Fruit fly (Drosophila melanogaster) whole organism, embryonic: ENCODE results near the gene CG17819.
A peak's percentile ranks its signal among the peaks of the same experiment; 100 is the strongest.

Experiments
- Atf-2 ChIP-seq: fragments of 200-800 bp; sonication (Bioruptor generic); optimal IDR thresholded peaks from 2 replicates; lab custom pipeline; 2016; ENCODE audit warnings: missing biosample characterization, missing genetic modification characterization
- Bteb2 ChIP-seq: fragments of 200-800 bp; sonication (Bioruptor generic); optimal IDR thresholded peaks from 2 replicates; lab custom pipeline; 2016; ENCODE audit warnings: missing biosample characterization, missing genetic modification characterization
- CG10321 ChIP-seq: fragments of 200-800 bp; sonication (Bioruptor generic); IDR thresholded peaks from 2 replicates; pipeline ENCODE4 v1.3.6; 2022; ENCODE audit warnings: missing biosample characterization, missing genetic modification characterization
- CG10565 ChIP-seq: fragments of 200-800 bp; sonication (Bioruptor generic); optimal IDR thresholded peaks from 3 replicates; lab custom pipeline; 2016; ENCODE audit warnings: missing biosample characterization, mild to moderate bottlenecking, missing genetic modification characterization
- CG11247 ChIP-seq: fragments of 200-800 bp; sonication (Bioruptor generic); IDR thresholded peaks from 2 replicates; pipeline ENCODE4 v1.3.6; 2022; ENCODE audit warnings: missing biosample characterization, missing genetic modification characterization
- CG12219 ChIP-seq: fragments of 200-800 bp; sonication (Bioruptor generic); optimal IDR thresholded peaks from 3 replicates; lab custom pipeline; 2018; ENCODE audit warnings: missing biosample characterization, mild to moderate bottlenecking, missing genetic modification characterization
- CG12391 ChIP-seq: fragments of 200-800 bp; sonication (Bioruptor generic); optimal IDR thresholded peaks from 3 replicates; lab custom pipeline; 2018; ENCODE audit warnings: missing biosample characterization, mild to moderate bottlenecking, missing genetic modification characterization, moderate library complexity
- CG14014 ChIP-seq: fragments of 200-800 bp; sonication (Bioruptor generic); IDR thresholded peaks from 2 replicates; pipeline ENCODE4 v1.3.6; 2022; ENCODE audit warnings: missing biosample characterization, missing genetic modification characterization
- CG15011 ChIP-seq: fragments of 200-800 bp; sonication (Bioruptor generic); optimal IDR thresholded peaks from 3 replicates; lab custom pipeline; 2018; ENCODE audit warnings: missing biosample characterization, mild to moderate bottlenecking, missing genetic modification characterization
- CG17802 ChIP-seq: fragments of 200-800 bp; sonication (Bioruptor generic); optimal IDR thresholded peaks from 2 replicates; lab custom pipeline; 2018; ENCODE audit warnings: missing biosample characterization, mild to moderate bottlenecking, missing genetic modification characterization, moderate library complexity
- CG2202 ChIP-seq: fragments of 200-800 bp; sonication (Bioruptor generic); optimal IDR thresholded peaks from 2 replicates; lab custom pipeline; 2018; ENCODE audit warnings: missing biosample characterization, mild to moderate bottlenecking, missing genetic modification characterization
- CG42726 ChIP-seq: fragments of 200-800 bp; sonication (Bioruptor generic); IDR thresholded peaks from 2 replicates; pipeline ENCODE4 v1.3.6; 2022; ENCODE audit warnings: missing biosample characterization, missing genetic modification characterization; ENCODE audit not compliant: partially characterized antibody
- CG43689 ChIP-seq: fragments of 200-800 bp; sonication (Bioruptor generic); IDR thresholded peaks from 2 replicates; pipeline ENCODE4 v1.3.6; 2022; ENCODE audit warnings: missing biosample characterization, missing genetic modification characterization
- CG4820 ChIP-seq: fragments of 200-800 bp; sonication (Bioruptor generic); optimal IDR thresholded peaks from 3 replicates; lab custom pipeline; 2016; ENCODE audit warnings: missing biosample characterization, missing genetic modification characterization
- CG7556 ChIP-seq: fragments of 200-800 bp; sonication (Bioruptor generic); optimal IDR thresholded peaks from 2 replicates; lab custom pipeline; 2017; ENCODE audit warnings: missing biosample characterization, mild to moderate bottlenecking, missing genetic modification characterization
- CG9797 ChIP-seq: fragments of 200-800 bp; sonication (Bioruptor generic); optimal IDR thresholded peaks from 3 replicates; lab custom pipeline; 2018; ENCODE audit warnings: missing biosample characterization, mild to moderate bottlenecking, missing genetic modification characterization
- CkIIα-i1 ChIP-seq: fragments of 200-800 bp; sonication (Bioruptor generic); IDR thresholded peaks from 2 replicates; pipeline ENCODE4 v1.3.6; 2022; ENCODE audit warnings: missing biosample characterization, missing genetic modification characterization
- Dek ChIP-seq: fragments of 200-800 bp; sonication (Bioruptor generic); optimal IDR thresholded peaks from 3 replicates; lab custom pipeline; 2019; ENCODE audit warnings: missing biosample characterization, mild to moderate bottlenecking, missing genetic modification characterization, moderate library complexity
- Dp ChIP-seq: fragments of 200-800 bp; sonication (Bioruptor generic); optimal IDR thresholded peaks from 2 replicates; lab custom pipeline; 2018; ENCODE audit warnings: missing biosample characterization, mild to moderate bottlenecking, missing genetic modification characterization, moderate library complexity
- H15 ChIP-seq: fragments of 200-800 bp; sonication (Bioruptor generic); IDR thresholded peaks from 3 replicates; pipeline ENCODE4 v1.3.6; 2022; ENCODE audit warnings: missing biosample characterization, missing genetic modification characterization
- Hsf ChIP-seq: fragments of 200-800 bp; sonication (Bioruptor generic); optimal IDR thresholded peaks from 3 replicates; lab custom pipeline; 2016; ENCODE audit warnings: missing biosample characterization, missing genetic modification characterization
- Mrtf ChIP-seq: fragments of 200-800 bp; sonication (Bioruptor generic); IDR thresholded peaks from 3 replicates; pipeline ENCODE4 v1.3.6; 2022; ENCODE audit warnings: missing biosample characterization, missing genetic modification characterization
- Opbp ChIP-seq: fragments of 200-800 bp; sonication (Bioruptor generic); IDR thresholded peaks from 3 replicates; pipeline ENCODE4 v1.3.6; 2022; ENCODE audit warnings: missing biosample characterization, missing genetic modification characterization; ENCODE audit not compliant: partially characterized antibody
- Optix ChIP-seq: fragments of 200-800 bp; sonication (Bioruptor generic); IDR thresholded peaks from 3 replicates; pipeline ENCODE4 v1.3.6; 2022; ENCODE audit warnings: missing biosample characterization, missing genetic modification characterization
- Xbp1 ChIP-seq: fragments of 200-800 bp; sonication (Bioruptor generic); optimal IDR thresholded peaks from 3 replicates; lab custom pipeline; 2016; ENCODE audit warnings: missing biosample characterization, mild to moderate bottlenecking, missing genetic modification characterization
- ara ChIP-seq: fragments of 200-800 bp; sonication (Bioruptor generic); IDR thresholded peaks from 2 replicates; pipeline ENCODE4 v1.3.6; 2022; ENCODE audit warnings: missing biosample characterization, missing genetic modification characterization
- bab2 ChIP-seq: fragments of 200-800 bp; sonication (Bioruptor generic); optimal IDR thresholded peaks from 2 replicates; lab custom pipeline; 2016; ENCODE audit warnings: missing biosample characterization, missing genetic modification characterization
- bsh ChIP-seq, 2 experiments: fragments of 200-800 bp; sonication (Bioruptor generic); optimal IDR thresholded peaks; 2 replicates each; lab custom pipeline; 2017 to 2018; ENCODE audit warnings: mild to moderate bottlenecking in 2 of 2, missing biosample characterization in 2 of 2, missing genetic modification characterization in 2 of 2, moderate library complexity in 1 of 2
- btn ChIP-seq: fragments of 200-800 bp; sonication (Bioruptor generic); optimal IDR thresholded peaks from 2 replicates; lab custom pipeline; 2016; ENCODE audit warnings: missing biosample characterization, missing genetic modification characterization
- cad ChIP-seq: fragments of >200 bp; optimal IDR thresholded peaks from 2 replicates; lab custom pipeline; 2017; ENCODE audit warnings: missing biosample characterization, missing genetic modification characterization
- chif ChIP-seq, 2 experiments: fragments of 200-800 bp; sonication (Bioruptor generic); optimal IDR thresholded peaks; 3 replicates each; lab custom pipeline; 2016; ENCODE audit warnings: missing biosample characterization in 2 of 2, missing genetic modification characterization in 2 of 2
- crc ChIP-seq: fragments of 200-800 bp; sonication (Bioruptor generic); optimal IDR thresholded peaks from 2 replicates; lab custom pipeline; 2016; ENCODE audit warnings: missing biosample characterization, missing genetic modification characterization
- cwo ChIP-seq: fragments of 200-800 bp; sonication (Bioruptor generic); optimal IDR thresholded peaks from 3 replicates; lab custom pipeline; 2017; ENCODE audit warnings: missing biosample characterization, missing genetic modification characterization, mild to moderate bottlenecking, moderate library complexity, missing genetic modification reagents
- esg ChIP-seq: fragments of 200-800 bp; sonication (Bioruptor generic); conservative IDR thresholded peaks from 2 replicates; pipeline ENCODE4 v1.3.6; 2022; ENCODE audit warnings: missing biosample characterization, missing genetic modification characterization
- eyg ChIP-seq: fragments of 200-800 bp; sonication (Bioruptor generic); optimal IDR thresholded peaks from 3 replicates; lab custom pipeline; 2016; ENCODE audit warnings: missing biosample characterization, missing genetic modification characterization
- fd102C ChIP-seq: fragments of 200-800 bp; sonication (Bioruptor generic); optimal IDR thresholded peaks from 2 replicates; lab custom pipeline; 2018; ENCODE audit warnings: missing biosample characterization, mild to moderate bottlenecking, missing genetic modification characterization, moderate library complexity
- gem ChIP-seq: fragments of 200-800 bp; sonication (Bioruptor generic); optimal IDR thresholded peaks from 2 replicates; lab custom pipeline; 2019; ENCODE audit warnings: missing biosample characterization, mild to moderate bottlenecking, missing genetic modification characterization, moderate library complexity
- ind ChIP-seq: fragments of 200-800 bp; sonication (Bioruptor generic); optimal IDR thresholded peaks from 3 replicates; lab custom pipeline; 2016; ENCODE audit warnings: missing biosample characterization, missing genetic modification characterization
- insv ChIP-seq, 2 experiments: fragments of 200-800 bp; sonication (Bioruptor generic); optimal IDR thresholded peaks; 3 replicates each; lab custom pipeline; 2016 to 2018; ENCODE audit warnings: missing biosample characterization in 2 of 2, missing genetic modification characterization in 2 of 2
- knrl ChIP-seq: fragments of 200-800 bp; sonication (Bioruptor generic); IDR thresholded peaks from 3 replicates; pipeline ENCODE4 v1.3.6; 2022; ENCODE audit warnings: missing biosample characterization, missing genetic modification characterization; ENCODE audit not compliant: partially characterized antibody
- nerfin-1 ChIP-seq: fragments of 200-800 bp; sonication (Bioruptor generic); optimal IDR thresholded peaks from 3 replicates; lab custom pipeline; 2019; ENCODE audit warnings: missing biosample characterization, mild to moderate bottlenecking, missing genetic modification characterization, moderate library complexity
- pnt ChIP-seq: fragments of 200-800 bp; sonication (Bioruptor generic); optimal IDR thresholded peaks from 3 replicates; lab custom pipeline; 2016; ENCODE audit warnings: missing biosample characterization, missing genetic modification characterization
- sens-2 ChIP-seq: fragments of 200-800 bp; sonication (Bioruptor generic); IDR thresholded peaks from 2 replicates; pipeline ENCODE4 v1.3.6; 2022; ENCODE audit warnings: missing biosample characterization, missing genetic modification characterization
- twi ChIP-seq: fragments of 200-800 bp; optimal IDR thresholded peaks from 2 replicates; lab custom pipeline; 2019; ENCODE audit warnings: missing biosample characterization, mild to moderate bottlenecking, missing genetic modification characterization, moderate library complexity
- wek ChIP-seq: fragments of 200-800 bp; sonication (Bioruptor generic); optimal IDR thresholded peaks from 3 replicates; lab custom pipeline; 2018; ENCODE audit warnings: missing biosample characterization, mild to moderate bottlenecking, missing genetic modification characterization, moderate library complexity
- wor ChIP-seq: fragments of 200-800 bp; sonication (Bioruptor generic); IDR thresholded peaks from 2 replicates; pipeline ENCODE4 v1.3.6; 2022; ENCODE audit warnings: missing biosample characterization, missing genetic modification characterization

CG17819 gene

DNA sequence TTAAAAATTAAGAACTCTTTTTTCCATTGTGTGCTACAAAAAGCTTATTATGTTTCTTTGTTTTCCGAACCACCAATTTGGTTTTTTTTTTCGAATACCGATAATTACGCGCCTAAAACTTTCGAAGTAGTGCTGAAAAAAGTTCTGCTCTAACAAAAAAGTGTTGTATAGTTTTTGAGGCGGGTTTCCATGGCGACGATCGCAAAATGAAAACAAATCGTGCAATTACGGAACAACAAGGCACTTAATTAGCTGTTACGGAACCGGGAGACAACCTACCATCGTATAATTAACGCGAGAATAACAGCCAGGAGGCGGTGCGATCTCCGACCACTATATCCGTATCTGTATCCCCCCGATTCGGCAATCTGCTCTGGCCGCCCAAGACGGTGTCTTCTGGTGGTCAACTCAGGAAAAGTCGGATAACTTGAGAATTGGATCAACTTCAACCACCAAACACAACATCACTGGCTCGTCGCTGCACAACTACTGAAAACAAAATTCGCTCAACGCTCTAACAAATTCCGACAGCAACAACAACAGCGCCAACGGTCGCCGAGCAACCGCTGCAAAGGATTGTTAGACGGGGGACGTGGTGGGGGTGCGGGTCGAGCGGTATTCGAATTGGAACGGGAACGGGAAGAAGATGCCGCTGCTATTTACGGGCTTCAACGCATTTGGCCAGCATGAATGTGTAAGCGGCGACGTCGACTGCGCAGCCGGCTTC, 1.7 kb upstream of the CG17819 start, which contains the start of the genes CG6678 and dnd (continued):
- TF ChIP-seq CG11247 (GFP tag; lab: Robert Waterston, UW): no peak
- no peak for TF ChIP-seq eyg (GFP tag; lab: Kevin White, UChicago)
- TF ChIP-seq esg (GFP tag; lab: Robert Waterston, UW): no peak
- TF ChIP-seq cwo (GFP tag; lab: Kevin White, UChicago): no peak
- no peak for TF ChIP-seq fd102C
- TF ChIP-seq chif (GFP tag; optimal IDR thresholded peaks at IDR 0.05; lab: Kevin White, UChicago): no peak
- TF ChIP-seq Atf-2 (GFP tag; lab: Kevin White, UChicago): no peak
- TF ChIP-seq Opbp (GFP tag; lab: Robert Waterston, UW): no peak
- TF ChIP-seq btn (GFP tag; lab: Kevin White, UChicago): no peak
- no peak for TF ChIP-seq bsh (GFP tag; optimal IDR thresholded peaks at IDR 0.05; lab: Kevin White, UChicago)
- no peak for TF ChIP-seq wor (GFP tag; lab: Robert Waterston, UW)
- no peak for TF ChIP-seq pnt
- TF ChIP-seq Hsf (GFP tag; lab: Kevin White, UChicago): no peak
- no peak for TF ChIP-seq CG4820 (GFP tag; lab: Kevin White, UChicago)
- no peak for TF ChIP-seq CG14014 (GFP tag; lab: Robert Waterston, UW)
- no peak for TF ChIP-seq CG43689 (GFP tag; lab: Robert Waterston, UW)
- TF ChIP-seq wek (GFP tag; lab: Kevin White, UChicago): no peak
- no peak for TF ChIP-seq twi (tag; lab: Kevin White, UChicago)
- TF ChIP-seq ara: no peak
- no peak for TF ChIP-seq CG9797
- no peak for TF ChIP-seq nerfin-1
- TF ChIP-seq cad (GFP tag; lab: Kevin White, UChicago): no peak
- no peak for TF ChIP-seq CG12391 (tag; lab: Kevin White, UChicago)
- no peak for TF ChIP-seq crc (GFP tag; lab: Kevin White, UChicago)
- TF ChIP-seq knrl (GFP tag; lab: Robert Waterston, UW): no peak
- TF ChIP-seq CG7556 (GFP tag; lab: Kevin White, UChicago): no peak
- TF ChIP-seq Optix (GFP tag; lab: Robert Waterston, UW): no peak
- TF ChIP-seq CkIIα-i1 (GFP tag; lab: Robert Waterston, UW): no peak
- peak; percentile 81 for TF ChIP-seq Dp (GFP tag; lab: Kevin White, UChicago)
- no peak for TF ChIP-seq Mrtf (GFP tag; lab: Robert Waterston, UW)

DNA sequence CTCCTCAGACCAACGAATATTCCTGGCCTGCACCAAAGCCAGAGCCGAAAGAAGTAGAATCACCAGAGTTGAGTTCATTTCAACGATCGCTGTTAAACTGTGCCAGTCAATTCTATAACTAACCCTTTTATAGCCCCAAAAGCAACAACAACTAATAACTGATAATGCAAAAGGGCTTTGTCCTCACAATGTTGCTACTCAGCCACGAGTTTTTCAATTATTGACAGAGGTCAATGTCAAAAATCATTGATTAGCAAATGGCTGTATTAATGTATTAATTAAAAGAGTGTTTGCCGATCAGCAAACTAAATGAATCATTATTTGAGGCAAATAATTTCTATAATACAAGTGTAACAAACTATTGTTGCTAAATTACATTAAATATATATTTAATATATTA, 996 bp downstream of the CG17819 start, which contains the start of gene fit:
fit (minus strand) TSS at position 101 of the 400 bp plus-strand sequence.
- TF ChIP-seq CG17802 (tag; lab: Kevin White, UChicago) (no peak), sens-2 (GFP tag; lab: Robert Waterston, UW) (no peak), gem (no peak), Xbp1 (GFP tag; lab: Kevin White, UChicago) (no peak), CG10565 (GFP tag; lab: Kevin White, UChicago) (no peak), ind (GFP tag; lab: Kevin White, UChicago) (no peak), Dek (no peak), CG15011 (GFP tag; lab: Kevin White, UChicago) (no peak), insv (GFP tag; optimal IDR thresholded peaks at IDR 0.05; lab: Kevin White, UChicago) (no peak), CG2202 (tag; lab: Kevin White, UChicago) (no peak), CG42726 (no peak), CG10321 (GFP tag; lab: Robert Waterston, UW) (no peak), H15 (GFP tag; lab: Robert Waterston, UW) (no peak), Bteb2 (GFP tag; lab: Kevin White, UChicago) (no peak), bab2 (GFP tag; lab: Kevin White, UChicago) (no peak), CG12219 (GFP tag; lab: Kevin White, UChicago) (no peak)
